Fruit fly (Drosophila melanogaster) whole organism, prepupa: Measurements from ENCODE around the gene mRpS14.
A peak's percentile ranks its signal among the peaks of the same experiment; 100 is the strongest.

Source experiments
- CG11294 ChIP-seq: fragments of 200-800 bp; sonication (Bioruptor generic); IDR thresholded peaks from 2 replicates; pipeline ENCODE4 v1.3.6; 2022; ENCODE audit warnings: missing biosample characterization, missing genetic modification characterization
- CG1621 ChIP-seq: fragments of 200-800 bp; sonication (Bioruptor generic); optimal IDR thresholded peaks from 3 replicates; lab custom pipeline; 2018; ENCODE audit warnings: missing biosample characterization, mild to moderate bottlenecking, missing genetic modification characterization
- CG16779 ChIP-seq: fragments of 200-800 bp; sonication (Bioruptor generic); optimal IDR thresholded peaks from 3 replicates; lab custom pipeline; 2017; ENCODE audit warnings: missing biosample characterization, mild to moderate bottlenecking, missing genetic modification characterization
- CG34406 ChIP-seq: fragments of 200-800 bp; sonication (Bioruptor generic); optimal IDR thresholded peaks from 3 replicates; lab custom pipeline; 2016; ENCODE audit warnings: missing biosample characterization, missing genetic modification characterization
- CG3919 ChIP-seq: fragments of 200-800 bp; sonication (Bioruptor generic); optimal IDR thresholded peaks from 3 replicates; lab custom pipeline; 2016; ENCODE audit warnings: missing biosample characterization, missing genetic modification characterization
- CG4318 ChIP-seq: fragments of 200-800 bp; sonication (Bioruptor generic); optimal IDR thresholded peaks from 3 replicates; lab custom pipeline; 2017; ENCODE audit warnings: missing biosample characterization, mild to moderate bottlenecking, missing genetic modification characterization
- CG6163 ChIP-seq: fragments of 200-800 bp; sonication (Bioruptor generic); IDR thresholded peaks from 3 replicates; pipeline ENCODE4 v1.3.6; 2022; ENCODE audit warnings: missing biosample characterization, missing genetic modification characterization
- CG6276 ChIP-seq: fragments of 200-800 bp; sonication (Bioruptor generic); optimal IDR thresholded peaks from 2 replicates; lab custom pipeline; 2017; ENCODE audit warnings: missing biosample characterization, mild to moderate bottlenecking, missing genetic modification characterization
- CG6792 ChIP-seq: fragments of 200-800 bp; sonication (Bioruptor generic); optimal IDR thresholded peaks from 3 replicates; lab custom pipeline; 2016; ENCODE audit warnings: missing biosample characterization, missing genetic modification characterization
- CG6808 ChIP-seq: fragments of 200-800 bp; sonication (Bioruptor generic); optimal IDR thresholded peaks from 3 replicates; lab custom pipeline; 2017; ENCODE audit warnings: missing biosample characterization, missing genetic modification characterization, mild to moderate bottlenecking, moderate library complexity, missing genetic modification reagents
- CG6854 ChIP-seq: fragments of 200-800 bp; sonication (Bioruptor generic); optimal IDR thresholded peaks from 2 replicates; lab custom pipeline; 2017; ENCODE audit warnings: missing biosample characterization, mild to moderate bottlenecking, missing genetic modification characterization
- CG7368 ChIP-seq: fragments of 200-800 bp; sonication (Bioruptor generic); optimal IDR thresholded peaks from 3 replicates; lab custom pipeline; 2016; ENCODE audit warnings: missing biosample characterization, missing genetic modification characterization
- CG8319 ChIP-seq: fragments of 200-800 bp; sonication (Bioruptor generic); optimal IDR thresholded peaks from 3 replicates; lab custom pipeline; 2016; ENCODE audit warnings: missing biosample characterization, missing genetic modification characterization
- CG8632 ChIP-seq: fragments of 200-800 bp; sonication (Bioruptor generic); optimal IDR thresholded peaks from 3 replicates; lab custom pipeline; 2016; ENCODE audit warnings: missing biosample characterization, missing genetic modification characterization
- CG9139 ChIP-seq: fragments of 200-800 bp; sonication (Bioruptor generic); optimal IDR thresholded peaks from 3 replicates; lab custom pipeline; 2017; ENCODE audit warnings: missing biosample characterization, mild to moderate bottlenecking, missing genetic modification characterization
- Eip75B ChIP-seq: fragments of 200-800 bp; sonication (Bioruptor generic); optimal IDR thresholded peaks from 3 replicates; lab custom pipeline; 2016; ENCODE audit warnings: missing biosample characterization, missing genetic modification characterization
- Eip93F ChIP-seq: fragments of 200-800 bp; sonication (Bioruptor generic); optimal IDR thresholded peaks from 2 replicates; lab custom pipeline; 2016; ENCODE audit warnings: missing biosample characterization, mild to moderate bottlenecking, missing genetic modification characterization
- Ets96B ChIP-seq: fragments of 200-800 bp; optimal IDR thresholded peaks from 2 replicates; lab custom pipeline; 2019; ENCODE audit warnings: missing biosample characterization, mild to moderate bottlenecking, missing genetic modification characterization, moderate library complexity
- Gug ChIP-seq: fragments of 200-800 bp; sonication (Bioruptor generic); IDR thresholded peaks from 2 replicates; pipeline ENCODE4 v1.3.6; 2022; ENCODE audit warnings: missing biosample characterization, missing genetic modification characterization
- Hr38 ChIP-seq: sonication (Bioruptor generic); optimal IDR thresholded peaks from 2 replicates; lab custom pipeline; 2016; ENCODE audit warnings: missing biosample characterization, missing genetic modification characterization
- Hr39 ChIP-seq: fragments of 200-800 bp; sonication (Bioruptor generic); optimal IDR thresholded peaks from 2 replicates; lab custom pipeline; 2016; ENCODE audit warnings: missing biosample characterization, missing genetic modification characterization
- Hr4 ChIP-seq: fragments of 200-800 bp; sonication (Bioruptor generic); optimal IDR thresholded peaks from 3 replicates; lab custom pipeline; 2016; ENCODE audit warnings: missing biosample characterization, missing genetic modification characterization
- Lpt ChIP-seq: fragments of 200-800 bp; sonication (Bioruptor generic); optimal IDR thresholded peaks from 3 replicates; lab custom pipeline; 2016; ENCODE audit warnings: missing biosample characterization, missing genetic modification characterization
- Met ChIP-seq: fragments of 200-800 bp; sonication (Bioruptor generic); optimal IDR thresholded peaks from 3 replicates; lab custom pipeline; 2016; ENCODE audit warnings: missing biosample characterization, missing genetic modification characterization
- OdsH ChIP-seq: fragments of 200-800 bp; sonication (Bioruptor generic); optimal IDR thresholded peaks from 3 replicates; lab custom pipeline; 2016; ENCODE audit warnings: missing biosample characterization, missing genetic modification characterization
- Smox ChIP-seq: fragments of 200-800 bp; sonication (Bioruptor generic); optimal IDR thresholded peaks from 3 replicates; lab custom pipeline; 2016; ENCODE audit warnings: missing biosample characterization, missing genetic modification characterization
- Sox102F ChIP-seq: fragments of 200-800 bp; sonication (Bioruptor generic); optimal IDR thresholded peaks from 2 replicates; lab custom pipeline; 2016; ENCODE audit warnings: missing biosample characterization, mild to moderate bottlenecking, missing genetic modification characterization
- Sox14 ChIP-seq: fragments of 200-800 bp; sonication (Bioruptor generic); optimal IDR thresholded peaks from 3 replicates; lab custom pipeline; 2016; ENCODE audit warnings: missing biosample characterization, missing genetic modification characterization
- acj6 ChIP-seq: fragments of 200-800 bp; sonication (Bioruptor generic); optimal IDR thresholded peaks from 3 replicates; lab custom pipeline; 2016; ENCODE audit warnings: missing biosample characterization, missing genetic modification characterization
- cyc ChIP-seq: fragments of 200-800 bp; sonication (Bioruptor generic); optimal IDR thresholded peaks from 3 replicates; lab custom pipeline; 2016; ENCODE audit warnings: missing biosample characterization, missing genetic modification characterization
- dac ChIP-seq: fragments of 200-800 bp; sonication (Bioruptor generic); optimal IDR thresholded peaks from 2 replicates; lab custom pipeline; 2017; ENCODE audit warnings: missing biosample characterization, mild to moderate bottlenecking, missing genetic modification characterization
- dsx ChIP-seq: fragments of 200-800 bp; optimal IDR thresholded peaks from 3 replicates; lab custom pipeline; 2019; ENCODE audit warnings: missing biosample characterization, mild to moderate bottlenecking, missing genetic modification characterization, moderate library complexity; ENCODE audit not compliant: poor library complexity, severe bottlenecking
- eg ChIP-seq: fragments of 200-800 bp; sonication (Bioruptor generic); IDR thresholded peaks from 3 replicates; pipeline ENCODE4 v1.3.6; 2022; ENCODE audit warnings: missing biosample characterization, missing genetic modification characterization
- esn ChIP-seq: fragments of 200-800 bp; sonication (Bioruptor generic); optimal IDR thresholded peaks from 2 replicates; lab custom pipeline; 2016; ENCODE audit warnings: missing biosample characterization, mild to moderate bottlenecking, missing genetic modification characterization, moderate library complexity
- net ChIP-seq: fragments of 200-800 bp; sonication (Bioruptor generic); optimal IDR thresholded peaks from 3 replicates; lab custom pipeline; 2016; ENCODE audit warnings: missing biosample characterization, missing genetic modification characterization
- pdm3 ChIP-seq: fragments of 200-800 bp; sonication (Bioruptor generic); optimal IDR thresholded peaks from 3 replicates; lab custom pipeline; 2016; ENCODE audit warnings: missing biosample characterization, missing genetic modification characterization
- spab ChIP-seq: fragments of 200-800 bp; sonication (Bioruptor generic); optimal IDR thresholded peaks from 2 replicates; lab custom pipeline; 2017; ENCODE audit warnings: missing biosample characterization, mild to moderate bottlenecking, missing genetic modification characterization, missing genetic modification reagents
- ss ChIP-seq, 2 experiments: fragments of 200-800 bp; sonication (Bioruptor generic); optimal IDR thresholded peaks; 2 replicates in 1 of 2; 3 replicates in 1 of 2; lab custom pipeline; 2017 to 2018; ENCODE audit warnings: mild to moderate bottlenecking in 2 of 2, missing biosample characterization in 2 of 2, missing genetic modification characterization in 2 of 2, moderate library complexity in 1 of 2
- svp ChIP-seq: fragments of 200-800 bp; sonication (Bioruptor generic); peaks from one replicate; lab custom pipeline; 2016; ENCODE audit warnings: missing biosample characterization, missing genetic modification characterization
- topi ChIP-seq: fragments of 200-800 bp; sonication (Bioruptor generic); optimal IDR thresholded peaks from 3 replicates; lab custom pipeline; 2016; ENCODE audit warnings: missing biosample characterization, missing genetic modification characterization
- vri ChIP-seq: fragments of 200-800 bp; sonication (Bioruptor generic); optimal IDR thresholded peaks from 3 replicates; lab custom pipeline; 2016; ENCODE audit warnings: missing biosample characterization, mild to moderate bottlenecking, missing genetic modification characterization

The mRpS14 gene

DNA sequence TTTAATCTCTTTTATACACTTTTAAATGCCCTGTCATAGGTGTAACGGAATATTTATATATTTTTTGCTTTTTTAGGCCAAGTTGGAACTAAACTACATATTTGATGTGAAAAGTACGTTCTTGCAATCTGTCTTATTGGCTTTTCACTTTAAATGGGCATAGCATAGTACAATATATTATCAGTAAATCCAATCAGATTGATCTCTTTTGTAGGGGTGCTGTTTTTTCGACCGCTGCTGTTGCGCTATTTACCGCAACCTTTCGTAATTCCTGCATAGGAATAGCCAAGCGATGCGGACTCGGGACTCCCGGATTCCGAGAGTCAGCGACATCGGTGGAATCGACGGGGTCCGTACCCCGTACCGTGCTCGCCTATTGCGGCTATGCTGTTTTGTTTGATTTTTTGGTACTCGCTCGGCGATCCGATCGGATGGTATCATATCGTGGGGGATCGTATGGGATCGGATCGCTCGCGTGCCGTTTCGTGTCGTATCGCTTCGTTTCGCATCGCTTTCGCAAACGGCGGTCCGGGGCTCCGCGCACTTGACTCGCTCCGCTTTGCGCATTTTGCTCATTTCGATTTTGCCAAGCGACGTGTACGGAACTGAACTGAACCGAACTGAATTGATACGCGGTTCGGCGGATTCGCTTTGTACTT lies 17.9 kb upstream of the mRpS14 start (continued):
- TF ChIP-seq cyc (GFP tag; lab: Kevin White, UChicago) (no peak), OdsH (GFP tag; lab: Kevin White, UChicago) (peak; percentile 4), CG6276 (GFP tag; lab: Kevin White, UChicago) (peak; percentile 10), vri (GFP tag; lab: Kevin White, UChicago) (peak; percentile 71), CG8319 (GFP tag; lab: Kevin White, UChicago) (no peak), Hr39 (GFP tag; lab: Kevin White, UChicago) (peak; percentile 4), CG16779 (tag; lab: Kevin White, UChicago) (peak; percentile 14), CG4318 (GFP tag; lab: Kevin White, UChicago) (no peak), CG3919 (GFP tag; lab: Kevin White, UChicago) (peak; percentile 5), svp (GFP tag; lab: Kevin White, UChicago) (peak; percentile 87)
- TF ChIP-seq, all 60 proteins: peak for 20

DNA sequence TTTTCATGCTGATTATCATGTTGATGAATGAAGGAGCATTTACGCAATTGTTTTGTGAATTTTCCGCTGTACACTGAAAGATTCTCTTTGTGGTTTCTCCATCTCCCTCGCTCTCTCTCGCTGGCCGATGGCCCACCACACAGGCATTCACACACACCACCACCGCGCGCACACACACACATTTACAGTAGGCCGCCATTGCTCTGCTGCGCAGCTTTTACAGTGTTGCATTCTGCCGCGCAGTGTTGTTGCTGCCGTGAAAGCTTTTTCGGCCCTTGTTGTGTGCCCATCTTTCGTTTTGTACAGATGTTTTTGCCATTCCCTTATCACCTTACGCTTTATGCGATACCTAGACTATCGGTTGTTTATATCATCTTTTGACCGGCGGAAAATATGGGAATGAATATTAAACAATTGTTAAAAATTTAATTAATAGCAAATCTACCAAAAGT lies 16.8 kb upstream of the mRpS14 start:
- TF ChIP-seq topi (GFP tag; lab: Kevin White, UChicago) (peak; percentile 26), eg (peak; percentile 28; the same call in 1 of the 3 replicates), CG6163 (GFP tag; lab: Robert Waterston, UW) (peak; percentile 61), vri (GFP tag; lab: Kevin White, UChicago) (peak; percentile 61), ss (GFP tag; optimal IDR thresholded peaks at IDR 0.05; lab: Kevin White, UChicago) (peak in 1 of 2 experiments; percentile 12), Sox14 (peak; percentile 6), Hr39 (GFP tag; lab: Kevin White, UChicago) (peak; percentile 14), pdm3 (GFP tag; lab: Kevin White, UChicago) (no peak), CG8632 (GFP tag; lab: Kevin White, UChicago) (no peak), CG11294 (GFP tag; lab: Robert Waterston, UW) (no peak), dsx (GFP tag; lab: Kevin White, UChicago) (peak; percentile 53), Lpt (GFP tag; lab: Kevin White, UChicago) (no peak), Eip75B (peak; percentile 10), CG1621 (tag; lab: Kevin White, UChicago) (peak; percentile 32), CG6808 (GFP tag; lab: Kevin White, UChicago) (no peak), cyc (GFP tag; lab: Kevin White, UChicago) (peak; percentile 29), svp (GFP tag; lab: Kevin White, UChicago) (peak; percentile 61), Sox102F (GFP tag; lab: Kevin White, UChicago) (peak; percentile 14), acj6 (GFP tag; lab: Kevin White, UChicago) (no peak), CG7368 (peak; percentile 31), Ets96B (tag; lab: Kevin White, UChicago) (no peak), OdsH (GFP tag; lab: Kevin White, UChicago) (no peak)

DNA sequence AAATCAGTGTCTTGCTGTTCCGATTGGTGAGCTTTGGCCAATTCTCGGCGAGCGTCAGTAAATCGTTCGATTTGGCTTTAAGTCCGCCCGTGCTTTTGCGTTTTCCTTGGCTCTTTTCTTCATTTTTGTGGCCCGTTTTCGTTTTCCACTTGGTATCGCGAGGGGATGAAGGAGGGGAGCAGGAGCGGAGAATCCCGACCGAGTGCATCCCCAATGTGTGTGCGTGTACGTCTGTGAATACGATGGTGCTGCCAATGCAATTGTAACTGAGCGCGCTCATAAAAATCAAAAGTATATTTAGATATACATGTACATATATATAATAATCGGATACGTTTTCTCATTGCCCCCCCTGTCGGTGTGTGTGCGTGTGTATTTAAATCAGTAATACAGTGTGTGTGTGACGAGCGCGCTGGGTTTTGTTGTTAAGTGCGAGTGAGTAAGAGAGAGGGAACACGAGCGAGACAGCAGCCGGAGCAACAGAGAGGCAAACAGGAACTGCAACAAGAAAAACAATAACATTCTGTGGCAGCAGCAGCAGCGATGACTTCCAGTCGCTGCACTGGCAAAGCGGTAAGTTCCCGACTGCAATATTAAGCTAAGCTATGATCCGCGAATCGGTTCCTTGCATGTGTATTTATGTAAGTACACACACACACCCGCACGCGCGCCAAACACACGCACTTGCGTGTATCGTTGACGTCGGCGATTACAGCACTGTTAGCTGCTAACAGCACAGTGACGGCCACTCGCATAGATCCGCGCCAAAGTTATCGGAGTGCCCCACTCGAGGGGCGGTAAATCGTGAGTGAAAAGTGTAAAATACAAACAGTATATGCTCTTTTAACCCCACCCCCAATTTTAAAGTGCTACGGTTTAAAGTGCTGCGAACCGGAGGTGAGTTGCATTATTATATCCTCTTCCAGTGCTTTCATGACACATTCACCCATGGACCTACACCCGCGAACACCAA lies 15.9 kb upstream of the mRpS14 start:
- no peak for TF ChIP-seq Hr38
- peak; percentile 56 for TF ChIP-seq Ets96B (tag; lab: Kevin White, UChicago)
- TF ChIP-seq dac (GFP tag; lab: Kevin White, UChicago), result peak; percentile 66
- TF ChIP-seq Eip93F (GFP tag; lab: Kevin White, UChicago), result no peak
- peak; percentile 73 for TF ChIP-seq Gug
- TF ChIP-seq CG9139 (GFP tag; lab: Kevin White, UChicago), result no peak
- TF ChIP-seq CG8632 (GFP tag; lab: Kevin White, UChicago), result peak; percentile 56
- TF ChIP-seq esn (GFP tag; lab: Kevin White, UChicago), result peak; percentile 61
- peak; percentile 68 for TF ChIP-seq Hr39 (GFP tag; lab: Kevin White, UChicago)
- no peak for TF ChIP-seq CG4318 (GFP tag; lab: Kevin White, UChicago)
- TF ChIP-seq svp (GFP tag; lab: Kevin White, UChicago), result peak; percentile 82
- TF ChIP-seq spab (GFP tag; lab: Kevin White, UChicago), result no peak
- peak; percentile 58 for TF ChIP-seq net (GFP tag; lab: Kevin White, UChicago)
- TF ChIP-seq acj6 (GFP tag; lab: Kevin White, UChicago), result peak; percentile 64
- TF ChIP-seq Lpt (GFP tag; lab: Kevin White, UChicago), result peak; percentile 36
- TF ChIP-seq Sox14, result peak; percentile 66
- no peak for TF ChIP-seq CG6854 (GFP tag; lab: Kevin White, UChicago)
- TF ChIP-seq Eip75B, result peak; percentile 62
- peak; percentile 26 for TF ChIP-seq CG34406
- no peak for TF ChIP-seq vri (GFP tag; lab: Kevin White, UChicago)
- TF ChIP-seq CG6792 (GFP tag; lab: Kevin White, UChicago), result peak; percentile 62
- TF ChIP-seq OdsH (GFP tag; lab: Kevin White, UChicago), result peak; percentile 63
- peak; percentile 58 for TF ChIP-seq CG6276 (GFP tag; lab: Kevin White, UChicago)
- TF ChIP-seq Smox (GFP tag; lab: Kevin White, UChicago), result peak; percentile 60
- peak; percentile 74 for TF ChIP-seq Hr4 (GFP tag; lab: Kevin White, UChicago)
- TF ChIP-seq eg, result peak; percentile 84
- TF ChIP-seq Met (GFP tag; lab: Kevin White, UChicago), result peak; percentile 73
